Comparison of ENCODE assay signal across 4 fruit fly cellular contexts in the genomic region with DNA sequence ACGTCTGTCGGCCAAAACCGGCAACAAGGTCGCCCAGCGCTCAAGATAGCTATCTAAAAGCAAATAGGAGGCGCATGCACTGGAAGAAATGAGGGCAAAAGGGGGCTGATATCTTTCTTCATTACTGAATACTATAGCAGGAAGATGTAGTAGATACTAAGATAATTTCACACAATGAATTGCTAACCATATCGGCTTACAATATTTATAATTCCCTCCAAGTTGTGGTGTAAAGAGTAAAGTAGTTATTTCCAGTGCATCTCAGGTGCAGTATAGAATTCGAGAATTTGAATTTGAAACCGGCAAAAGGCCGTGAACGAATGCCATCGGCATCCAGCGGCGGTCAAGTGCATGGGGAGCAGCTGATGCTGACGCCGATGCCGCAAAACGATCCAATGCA.
TF ChIP-seq lines count a peak whose summit lies in the region.

No protein-coding gene starts in this region.

- no peak for TF ChIP-seq CTCF in whole organism, embryonic (GFP tag; optimal IDR thresholded peaks at IDR 0.05; lab: Kevin White, UChicago)

TF ChIP-seq in whole organism, embryonic, 481 proteins besides CTCF, POLR2A, EP300 and RAD21 (continues in another document):
- TF ChIP-seq CG7745 (tag; optimal IDR thresholded peaks at IDR 0.05; lab: Kevin White, UChicago) (no peak), Sox100B (GFP tag; optimal IDR thresholded peaks at IDR 0.05; lab: Kevin White, UChicago) (no peak), CG15514 (GFP tag; optimal IDR thresholded peaks at IDR 0.05; lab: Kevin White, UChicago) (no peak), wdn (GFP tag; IDR thresholded peaks at IDR 0.05; lab: Robert Waterston, UW) (no peak), CG6175 (GFP tag; IDR thresholded peaks at IDR 0.05; lab: Robert Waterston, UW) (no peak), ara (GFP tag; IDR thresholded peaks at IDR 0.05; lab: Robert Waterston, UW) (no peak), Med (GFP tag; lab: Kevin White, UChicago) (peak; percentile 39), gem (tag; optimal IDR thresholded peaks at IDR 0.05; lab: Kevin White, UChicago) (peak; percentile 21), CG8089 (GFP tag; optimal IDR thresholded peaks at IDR 0.05; lab: Kevin White, UChicago) (no peak), CG7987 (GFP tag; optimal IDR thresholded peaks at IDR 0.05; lab: Kevin White, UChicago) (no peak), fd102C (GFP tag; optimal IDR thresholded peaks at IDR 0.05; lab: Kevin White, UChicago) (no peak), hb (GFP tag; IDR thresholded peaks at IDR 0.05; lab: Robert Waterston, UW; ENCODE audit: partially characterized antibody) (no peak), CG8944 (GFP tag; optimal IDR thresholded peaks at IDR 0.05; lab: Kevin White, UChicago) (no peak), luna (GFP tag; optimal IDR thresholded peaks at IDR 0.05; lab: Kevin White, UChicago) (no peak), tx (GFP tag; optimal IDR thresholded peaks at IDR 0.05; lab: Kevin White, UChicago) (no peak), B-H2 (GFP tag; optimal IDR thresholded peaks at IDR 0.05; lab: Kevin White, UChicago) (no peak), dmrt11E (tag; optimal IDR thresholded peaks at IDR 0.05; lab: Kevin White, UChicago) (peak; percentile 20), vvl (GFP tag; IDR thresholded peaks at IDR 0.05; lab: Robert Waterston, UW) (peak; percentile 65), CG17359 (tag; optimal IDR thresholded peaks at IDR 0.05; lab: Kevin White, UChicago) (no peak), sisA (GFP tag; IDR thresholded peaks at IDR 0.05; lab: Robert Waterston, UW) (no peak), Awh (GFP tag; IDR thresholded peaks at IDR 0.05; lab: Robert Waterston, UW) (no peak), cas (GFP tag; IDR thresholded peaks at IDR 0.05; lab: Robert Waterston, UW) (no peak), Blimp-1 (GFP tag; optimal IDR thresholded peaks at IDR 0.05; lab: Kevin White, UChicago) (peak; percentile 5)

TF ChIP-seq in whole organism, prepupa, 60 proteins besides CTCF, POLR2A, EP300 and RAD21 (continues in another document):
- TF ChIP-seq acj6 (GFP tag; optimal IDR thresholded peaks at IDR 0.05; lab: Kevin White, UChicago) (peak; percentile 20), fd85E (GFP tag; optimal IDR thresholded peaks at IDR 0.05; lab: Kevin White, UChicago) (no peak), Sox15 (GFP tag; optimal IDR thresholded peaks at IDR 0.05; lab: Kevin White, UChicago) (no peak), Hr39 (GFP tag; optimal IDR thresholded peaks at IDR 0.05; lab: Kevin White, UChicago) (peak; percentile 17), Ets96B (tag; optimal IDR thresholded peaks at IDR 0.05; lab: Kevin White, UChicago) (peak; percentile 50), esn (GFP tag; optimal IDR thresholded peaks at IDR 0.05; lab: Kevin White, UChicago) (peak; percentile 36), CG31627 (GFP tag; optimal IDR thresholded peaks at IDR 0.05; lab: Kevin White, UChicago) (peak; percentile 24), CG4318 (GFP tag; optimal IDR thresholded peaks at IDR 0.05; lab: Kevin White, UChicago) (no peak), CG6163 (GFP tag; IDR thresholded peaks at IDR 0.05; lab: Robert Waterston, UW) (peak; percentile 83), CG7368 (GFP tag; optimal IDR thresholded peaks at IDR 0.05; lab: Kevin White, UChicago) (no peak), fkh (GFP tag; optimal IDR thresholded peaks at IDR 0.05; lab: Kevin White, UChicago) (no peak), Hr38 (GFP tag; optimal IDR thresholded peaks at IDR 0.05; lab: Kevin White, UChicago) (no peak), salr (GFP tag; optimal IDR thresholded peaks at IDR 0.05; lab: Kevin White, UChicago) (peak in 1 of 2 experiments; percentile 12), Blimp-1 (GFP tag; optimal IDR thresholded peaks at IDR 0.05; lab: Kevin White, UChicago) (no peak), CG8319 (GFP tag; optimal IDR thresholded peaks at IDR 0.05; lab: Kevin White, UChicago) (no peak), CG9139 (GFP tag; optimal IDR thresholded peaks at IDR 0.05; lab: Kevin White, UChicago) (no peak), Smox (GFP tag; optimal IDR thresholded peaks at IDR 0.05; lab: Kevin White, UChicago) (no peak), Sox102F (GFP tag; optimal IDR thresholded peaks at IDR 0.05; lab: Kevin White, UChicago) (no peak), CG11902 (GFP tag; optimal IDR thresholded peaks at IDR 0.05; lab: Kevin White, UChicago) (no peak), CG11762 (GFP tag; optimal IDR thresholded peaks at IDR 0.05; lab: Kevin White, UChicago; ENCODE audit: insufficient read depth) (peak; percentile 5), Met (GFP tag; optimal IDR thresholded peaks at IDR 0.05; lab: Kevin White, UChicago) (peak; percentile 33), CG8632 (GFP tag; optimal IDR thresholded peaks at IDR 0.05; lab: Kevin White, UChicago) (peak; percentile 2), cyc (GFP tag; optimal IDR thresholded peaks at IDR 0.05; lab: Kevin White, UChicago) (peak; percentile 43)

TF ChIP-seq in whole organism, pupa, 21 proteins besides CTCF, POLR2A, EP300 and RAD21:
- TF ChIP-seq gl (tag; optimal IDR thresholded peaks at IDR 0.05; lab: Kevin White, UChicago) (no peak), rn (GFP tag; IDR thresholded peaks at IDR 0.05; lab: Robert Waterston, UW) (peak; percentile 31; the same call in 1 of the 2 replicates), CG32121 (GFP tag; IDR thresholded peaks at IDR 0.05; lab: Robert Waterston, UW) (peak; percentile 63), fd96Ca (GFP tag; IDR thresholded peaks at IDR 0.05; lab: Robert Waterston, UW) (peak; percentile 66; the same call in 2 of the 3 replicates), CG14655 (GFP tag; optimal IDR thresholded peaks at IDR 0.05; lab: Kevin White, UChicago) (peak; percentile 64), CG9948 (tag; optimal IDR thresholded peaks at IDR 0.05; lab: Kevin White, UChicago) (peak; percentile 63), CG13204 (GFP tag; optimal IDR thresholded peaks at IDR 0.05; lab: Kevin White, UChicago) (no peak), CG8301 (tag; optimal IDR thresholded peaks at IDR 0.05; lab: Kevin White, UChicago) (peak; percentile 59), CG10348 (GFP tag; IDR thresholded peaks at IDR 0.05; lab: Robert Waterston, UW) (no peak), D1 (tag; optimal IDR thresholded peaks at IDR 0.05; lab: Kevin White, UChicago) (no peak), Snoo (tag; optimal IDR thresholded peaks at IDR 0.05; lab: Kevin White, UChicago) (no peak), CG8159 (tag; optimal IDR thresholded peaks at IDR 0.05; lab: Kevin White, UChicago) (peak; percentile 49), CG34367 (tag; optimal IDR thresholded peaks at IDR 0.05; lab: Kevin White, UChicago) (no peak), Ets98B (GFP tag; IDR thresholded peaks at IDR 0.05; lab: Robert Waterston, UW) (peak; percentile 47; the same call in 1 of the 2 replicates), CG4496 (GFP tag; IDR thresholded peaks at IDR 0.05; lab: Robert Waterston, UW) (peak; percentile 77), EcR (GFP tag; optimal IDR thresholded peaks at IDR 0.05; lab: Kevin White, UChicago) (no peak), Pif1A (GFP tag; optimal IDR thresholded peaks at IDR 0.05; lab: Kevin White, UChicago) (peak; percentile 25), Pif1B (GFP tag; optimal IDR thresholded peaks at IDR 0.05; lab: Kevin White, UChicago) (no peak), CG12605 (GFP tag; IDR thresholded peaks at IDR 0.05; lab: Robert Waterston, UW) (peak; percentile 51), CG17806 (tag; optimal IDR thresholded peaks at IDR 0.05; lab: Kevin White, UChicago) (peak; percentile 55), CG15710 (tag; optimal IDR thresholded peaks at IDR 0.05; lab: Kevin White, UChicago) (peak; percentile 31)

TF ChIP-seq in whole organism, wandering third instar larva, 38 proteins besides CTCF, POLR2A, EP300 and RAD21:
- TF ChIP-seq Mio (GFP tag; optimal IDR thresholded peaks at IDR 0.05; lab: Kevin White, UChicago), result no peak
- no peak for TF ChIP-seq Hr83 (GFP tag; optimal IDR thresholded peaks at IDR 0.05; lab: Kevin White, UChicago; ENCODE audit: poor library complexity, severe bottlenecking)
- no peak for TF ChIP-seq Myc (optimal IDR thresholded peaks at IDR 0.05; lab: Kevin White, UChicago)
- peak; percentile 23 for TF ChIP-seq fru (GFP tag; optimal IDR thresholded peaks at IDR 0.05; lab: Kevin White, UChicago)
- TF ChIP-seq Dif (GFP tag; optimal IDR thresholded peaks at IDR 0.05; lab: Kevin White, UChicago; ENCODE audit: partially characterized antibody), result no peak
- no peak for TF ChIP-seq jim (GFP tag; optimal IDR thresholded peaks at IDR 0.05; lab: Kevin White, UChicago)
- peak in 1 of 2 experiments; percentile 27 for TF ChIP-seq foxo (GFP tag; optimal IDR thresholded peaks at IDR 0.05; lab: Kevin White, UChicago)
- peak; percentile 16 for TF ChIP-seq HLH106 (tag; optimal IDR thresholded peaks at IDR 0.05; lab: Kevin White, UChicago)
- no peak for TF ChIP-seq N (GFP tag; optimal IDR thresholded peaks at IDR 0.05; lab: Kevin White, UChicago)
- TF ChIP-seq Rel (GFP tag; optimal IDR thresholded peaks at IDR 0.05; lab: Kevin White, UChicago), result no peak
- no peak for TF ChIP-seq Rel (tag; optimal IDR thresholded peaks at IDR 0.05; lab: Kevin White, UChicago)
- TF ChIP-seq Abd-B (GFP tag; optimal IDR thresholded peaks at IDR 0.05; lab: Kevin White, UChicago), result no peak
- peak; percentile 30 for TF ChIP-seq h (GFP tag; optimal IDR thresholded peaks at IDR 0.05; lab: Kevin White, UChicago)
